Worm (Caenorhabditis elegans): ENCODE measurements around the gene zfp-3.

zfp-3 gene

ce11 chrX:1419163-1419696 is 27.2 kb downstream of the zfp-3 start, which contains the start of gene F19G12.9 (continued):
- TF ChIP-seq hlh-17 (GFP tag; optimal IDR thresholded peaks at IDR 0.05; ENCODE audit: borderline replicate concordance) (no peak), skn-1 (tag; optimal IDR thresholded peaks at IDR 0.05) (peak; percentile 96)

ce11 chrX:1416776-1417354 is 29.6 kb downstream of the zfp-3 start, which contains the start of the genes F19G12.4 and F19G12.8:
Gene F19G12.4 (plus strand): TSS chrX:1417304.
Gene F19G12.8 (plus strand): TSS chrX:1417320.
- TF ChIP-seq elt-2 (tag; optimal IDR thresholded peaks at IDR 0.05): peak; percentile 12
- no peak for TF ChIP-seq sox-4 (tag; optimal IDR thresholded peaks at IDR 0.05)
- TF ChIP-seq ceh-90 (tag; optimal IDR thresholded peaks at IDR 0.05): no peak
- peak; percentile 20 for TF ChIP-seq nhr-85 (tag)
- TF ChIP-seq lin-35 (GFP tag; optimal IDR thresholded peaks at IDR 0.05): peak in 1 of 2 experiments; percentile 1

ce11 chrX:1412844-1413243 is 33.6 kb downstream of the zfp-3 start, which contains the start of gene srh-19:
Gene srh-19 (plus strand): TSS chrX:1413144.
- TF ChIP-seq lin-15B (tag; optimal IDR thresholded peaks at IDR 0.05): no peak
- no peak for TF ChIP-seq efl-3 (GFP tag; optimal IDR thresholded peaks at IDR 0.05)
- TF ChIP-seq ceh-88 (GFP tag; IDR thresholded peaks at IDR 0.05): no peak
- TF ChIP-seq fkh-10 (GFP tag; optimal IDR thresholded peaks at IDR 0.05): no peak
- no peak for TF ChIP-seq nhr-20 (tag; optimal IDR thresholded peaks at IDR 0.05)
- no peak for TF ChIP-seq fos-1 (tag; optimal IDR thresholded peaks at IDR 0.05)
- TF ChIP-seq sptf-1 (tag; optimal IDR thresholded peaks at IDR 0.05): no peak
- TF ChIP-seq mef-2 (tag; optimal IDR thresholded peaks at IDR 0.05): no peak
- TF ChIP-seq nhr-12 (tag; optimal IDR thresholded peaks at IDR 0.05): no peak
- TF ChIP-seq C16A3.4 (tag; optimal IDR thresholded peaks at IDR 0.05): no peak
- TF ChIP-seq nhr-28 (tag; optimal IDR thresholded peaks at IDR 0.05): no peak

- TF ChIP-seq swsn-7 (tag; optimal IDR thresholded peaks at IDR 0.05) (no peak), nhr-19 (GFP tag; conservative IDR thresholded peaks at IDR 0.05) (no peak), nhr-20 (tag; optimal IDR thresholded peaks at IDR 0.05) (no peak), aha-1 (tag; optimal IDR thresholded peaks at IDR 0.05) (no peak), skn-1 (tag; optimal IDR thresholded peaks at IDR 0.05) (no peak), nhr-84 (tag; optimal IDR thresholded peaks at IDR 0.05) (no peak), grh-1 (GFP tag; IDR thresholded peaks at IDR 0.05) (no peak), irx-1 (tag; optimal IDR thresholded peaks at IDR 0.05) (no peak), mep-1 (tag; optimal IDR thresholded peaks at IDR 0.05) (no peak)
These were observed 35.9 kb downstream of the zfp-3 start, which contains the start of gene abu-2 for ce11 chrX:1410552-1410951. Gene abu-2 (minus strand): TSS chrX:1410652.

- no peak for TF ChIP-seq F16B12.6 (tag; optimal IDR thresholded peaks at IDR 0.05)
- TF ChIP-seq unc-130 (tag; optimal IDR thresholded peaks at IDR 0.05): no peak
- no peak for TF ChIP-seq sup-37 (GFP tag; optimal IDR thresholded peaks at IDR 0.05)
- no peak for TF ChIP-seq nhr-11 (tag; optimal IDR thresholded peaks at IDR 0.05)
- TF ChIP-seq C34B4.2 (tag; optimal IDR thresholded peaks at IDR 0.05): no peak
- TF ChIP-seq lin-39 (tag; optimal IDR thresholded peaks at IDR 0.05): no peak
- no peak for TF ChIP-seq nhr-20 (tag; optimal IDR thresholded peaks at IDR 0.05)
- no peak for TF ChIP-seq lir-3 (tag; optimal IDR thresholded peaks at IDR 0.05; ENCODE audit: poor library complexity)
- TF ChIP-seq nhr-47 (tag; optimal IDR thresholded peaks at IDR 0.05): no peak
- no peak for TF ChIP-seq egl-13 (tag; optimal IDR thresholded peaks at IDR 0.05)
- TF ChIP-seq rnt-1 (tag; optimal IDR thresholded peaks at IDR 0.05): no peak
- TF ChIP-seq lin-15B (tag; optimal IDR thresholded peaks at IDR 0.05): no peak
- no peak for TF ChIP-seq pqm-1 (tag; optimal IDR thresholded peaks at IDR 0.05)
- TF ChIP-seq unc-30 (tag; optimal IDR thresholded peaks at IDR 0.05): no peak
These were observed 37.2 kb downstream of the zfp-3 start for ce11 chrX:1409224-1409623.

Measured in whole organism, L1 larva.